Worm (Caenorhabditis elegans) whole organism, L2 larva: Measurements from ENCODE around the gene ttbk-8.1.

Experiments used
- C34F6.9 ChIP-seq: fragments of 150-350 bp; optimal IDR thresholded peaks from 2 replicates; lab custom pipeline; 2014; ENCODE audit warnings: missing biosample characterization, missing genetic modification characterization
- R02D3.7 ChIP-seq: fragments of 150-350 bp; optimal IDR thresholded peaks from 2 replicates; lab custom pipeline; 2014; ENCODE audit warnings: missing biosample characterization, missing genetic modification characterization
- alr-1 ChIP-seq: fragments of 150-350 bp; optimal IDR thresholded peaks from 2 replicates; lab custom pipeline; 2014; ENCODE audit warnings: missing biosample characterization, missing genetic modification characterization
- ama-1 ChIP-seq: fragments of 150-350 bp; optimal IDR thresholded peaks from 2 replicates; lab custom pipeline; 2018; ENCODE audit warnings: inconsistent platforms
- ceh-16 ChIP-seq: fragments of 150-350 bp; optimal IDR thresholded peaks from 2 replicates; lab custom pipeline; 2014; ENCODE audit warnings: missing biosample characterization, missing genetic modification characterization
- crh-2 ChIP-seq: sonication (generic microtip); optimal IDR thresholded peaks from 2 replicates; lab custom pipeline; 2017; ENCODE audit warnings: missing biosample characterization, missing genetic modification characterization
- fos-1 ChIP-seq: fragments of 150-350 bp; optimal IDR thresholded peaks from 2 replicates; lab custom pipeline; 2014; ENCODE audit warnings: missing biosample characterization, missing genetic modification characterization
- lin-11 ChIP-seq: fragments of 150-350 bp; sonication (generic microtip); optimal IDR thresholded peaks from 2 replicates; lab custom pipeline; 2014; ENCODE audit warnings: missing biosample characterization, missing genetic modification characterization, inconsistent platforms, mixed read lengths
- lin-39 ChIP-seq: fragments of 150-350 bp; optimal IDR thresholded peaks from 2 replicates; lab custom pipeline; 2014; ENCODE audit warnings: missing biosample characterization, missing genetic modification reagents, missing genetic modification characterization
- mdl-1 ChIP-seq, 2 experiments: fragments of 150-350 bp in 1 of 2; sonication (generic microtip) in 1 of 2; optimal IDR thresholded peaks; 2 replicates each; lab custom pipeline; 2017; ENCODE audit warnings: missing biosample characterization in 2 of 2, missing genetic modification characterization in 2 of 2
- nhr-11 ChIP-seq: fragments of 150-350 bp; optimal IDR thresholded peaks from 2 replicates; lab custom pipeline; 2014; ENCODE audit warnings: missing biosample characterization, missing genetic modification characterization
- sma-3 ChIP-seq: sonication (generic microtip); optimal IDR thresholded peaks from 2 replicates; lab custom pipeline; 2016; ENCODE audit warnings: missing genetic modification reagents, missing genetic modification characterization, missing compliant biosample characterization
- snpc-4 ChIP-seq: fragments of 150-350 bp; optimal IDR thresholded peaks from 2 replicates; lab custom pipeline; 2014; ENCODE audit warnings: missing biosample characterization, missing genetic modification characterization
- zag-1 ChIP-seq: fragments of 150-350 bp; optimal IDR thresholded peaks from 2 replicates; lab custom pipeline; 2014; ENCODE audit warnings: missing biosample characterization, missing genetic modification characterization

ce11 chrIV:13505662-13506061 lies 33.6 kb downstream of the ttbk-8.1 start, which contains the start of gene nlp-17:
- TF ChIP-seq mdl-1 (tag; optimal IDR thresholded peaks at IDR 0.05; lab: Kevin White, UChicago) (no peak), R02D3.7 (tag; lab: Kevin White, UChicago) (no peak), sma-3 (GFP tag; lab: Kevin White, UChicago) (no peak), snpc-4 (no peak), ama-1 (lab: Kevin White, UChicago) (no peak), nhr-11 (tag; lab: Kevin White, UChicago) (no peak), lin-39 (tag; lab: Kevin White, UChicago) (no peak), lin-11 (tag; lab: Kevin White, UChicago) (no peak), ceh-16 (no peak), crh-2 (tag; lab: Kevin White, UChicago) (no peak), C34F6.9 (tag; lab: Kevin White, UChicago) (no peak), fos-1 (no peak), zag-1 (no peak), alr-1 (tag; lab: Kevin White, UChicago) (no peak)
